Worm (Caenorhabditis elegans) whole organism, midembryonic: ENCODE data around the gene hyl-1.

ENCODE experiments used
- T22C8.4 ChIP-seq: fragments of 200-800 bp; sonication (Bioruptor generic); IDR thresholded peaks from 2 replicates; pipeline ENCODE4 v1.3.6; 2022; ENCODE audit warnings: missing genetic modification characterization, missing compliant biosample characterization
- cog-1 ChIP-seq: sonication (generic microtip); optimal IDR thresholded peaks from 2 replicates; lab custom pipeline; 2016; ENCODE audit warnings: missing genetic modification characterization, missing compliant biosample characterization
- flt-1 ChIP-seq: fragments of 200-800 bp; sonication (Bioruptor generic); IDR thresholded peaks from 2 replicates; pipeline ENCODE4 v1.3.6; 2022; ENCODE audit warnings: missing genetic modification characterization, missing compliant biosample characterization
- klf-2 ChIP-seq: fragments of 200-800 bp; sonication (Bioruptor generic); conservative IDR thresholded peaks from 2 replicates; pipeline ENCODE4 v1.3.6; 2022; ENCODE audit warnings: missing genetic modification reagents, missing genetic modification characterization, missing compliant biosample characterization
- med-1 ChIP-seq: sonication (generic microtip); optimal IDR thresholded peaks from 2 replicates; lab custom pipeline; 2017; ENCODE audit warnings: missing genetic modification characterization, mild to moderate bottlenecking, missing compliant biosample characterization, antibody characterized with exemption, missing genetic modification reagents; ENCODE audit not compliant: insufficient read depth
- ref-1 ChIP-seq: fragments of 200-800 bp; sonication (Bioruptor generic); conservative IDR thresholded peaks from 2 replicates; pipeline ENCODE4 v1.3.6; 2022; ENCODE audit warnings: missing genetic modification reagents, missing genetic modification characterization, missing compliant biosample characterization
- tab-1 ChIP-seq: fragments of 200-800 bp; sonication (Bioruptor generic); IDR thresholded peaks from 2 replicates; pipeline ENCODE4 v1.3.6; 2022; ENCODE audit warnings: missing genetic modification characterization, missing compliant biosample characterization
- ztf-23 ChIP-seq: fragments of 200-800 bp; sonication (Bioruptor generic); IDR thresholded peaks from 2 replicates; pipeline ENCODE4 v1.3.6; 2022; ENCODE audit warnings: missing genetic modification reagents, missing genetic modification characterization, missing compliant biosample characterization
- ztf-29 ChIP-seq: fragments of 200-800 bp; sonication (Bioruptor generic); IDR thresholded peaks from 2 replicates; pipeline ENCODE4 v1.3.6; 2022; ENCODE audit warnings: missing genetic modification reagents, missing genetic modification characterization, missing compliant biosample characterization

Gene hyl-1

ce11 chrIV:8587605-8588004, 48.7 kb downstream of the hyl-1 start:
- no peak for TF ChIP-seq med-1 (GFP tag; lab: Kevin White, UChicago)
- TF ChIP-seq flt-1 (GFP tag; lab: Robert Waterston, UW), result no peak
- TF ChIP-seq tab-1 (GFP tag; lab: Robert Waterston, UW), result no peak
- no peak for TF ChIP-seq T22C8.4 (GFP tag; lab: Robert Waterston, UW)
- TF ChIP-seq cog-1, result no peak
- TF ChIP-seq ztf-29 (GFP tag; lab: Robert Waterston, UW), result no peak
- TF ChIP-seq ref-1 (GFP tag; lab: Robert Waterston, UW), result no peak
- no peak for TF ChIP-seq ztf-23 (GFP tag; lab: Robert Waterston, UW)
- TF ChIP-seq klf-2 (GFP tag; lab: Robert Waterston, UW), result no peak
